Worm (Caenorhabditis elegans) whole organism, L4 larva: ENCODE data around the gene Y52E8A.1.

ENCODE experiments used
- F10B5.3 ChIP-seq: sonication (generic microtip); optimal IDR thresholded peaks from 2 replicates; lab custom pipeline; 2016; ENCODE audit warnings: mild to moderate bottlenecking, missing genetic modification characterization, missing compliant biosample characterization
- F37D6.2 ChIP-seq: sonication (generic microtip); optimal IDR thresholded peaks from 2 replicates; lab custom pipeline; 2016; ENCODE audit warnings: mild to moderate bottlenecking, missing genetic modification characterization, missing compliant biosample characterization
- T20F7.1 ChIP-seq: fragments of 200-800 bp; sonication (Bioruptor generic); optimal IDR thresholded peaks from 2 replicates; lab custom pipeline; 2018; ENCODE audit warnings: mild to moderate bottlenecking, missing genetic modification characterization, missing compliant biosample characterization
- T26A8.4 ChIP-seq: fragments of 200-800 bp; sonication (Bioruptor generic); IDR thresholded peaks from 2 replicates; pipeline ENCODE4 v1.3.6; 2022; ENCODE audit warnings: missing genetic modification characterization, missing compliant biosample characterization
- Y105C5A.15 ChIP-seq: fragments of 200-800 bp; sonication (Bioruptor generic); IDR thresholded peaks from 2 replicates; pipeline ENCODE4 v1.3.6; 2022; ENCODE audit warnings: missing genetic modification characterization, missing compliant biosample characterization
- ZK337.2 ChIP-seq: fragments of 200-800 bp; sonication (Bioruptor generic); IDR thresholded peaks from 2 replicates; pipeline ENCODE4 v1.3.6; 2022; ENCODE audit warnings: missing genetic modification reagents, missing genetic modification characterization, missing compliant biosample characterization
- aha-1 ChIP-seq: fragments of 150-350 bp; peaks from one replicate; lab custom pipeline; 2014; ENCODE audit warnings: missing biosample characterization, missing genetic modification characterization
- arid-1 ChIP-seq: fragments of 200-800 bp; sonication (Bioruptor generic); conservative IDR thresholded peaks from 2 replicates; pipeline ENCODE4 v1.3.6; 2022; ENCODE audit warnings: missing genetic modification reagents, missing genetic modification characterization, missing compliant biosample characterization
- ceh-44 ChIP-seq: fragments of 200-800 bp; sonication (Bioruptor generic); IDR thresholded peaks from 2 replicates; pipeline ENCODE4 v1.3.6; 2022; ENCODE audit warnings: missing genetic modification reagents, missing genetic modification characterization, missing compliant biosample characterization
- ceh-62 ChIP-seq: sonication (generic microtip); optimal IDR thresholded peaks from 2 replicates; lab custom pipeline; 2017; ENCODE audit warnings: missing biosample characterization, missing genetic modification characterization
- ceh-82 ChIP-seq: sonication (generic microtip); optimal IDR thresholded peaks from 2 replicates; lab custom pipeline; 2017; ENCODE audit warnings: missing biosample characterization, missing genetic modification characterization
- cey-2 ChIP-seq: sonication (generic microtip); optimal IDR thresholded peaks from 3 replicates; lab custom pipeline; 2017; ENCODE audit warnings: missing genetic modification characterization, mild to moderate bottlenecking, missing compliant biosample characterization, antibody characterized with exemption, borderline replicate concordance; ENCODE audit not compliant: insufficient read depth
- daf-12 ChIP-seq: fragments of 150-350 bp; optimal IDR thresholded peaks from 2 replicates; lab custom pipeline; 2014; ENCODE audit warnings: missing biosample characterization, missing genetic modification reagents, missing genetic modification characterization
- daf-16 ChIP-seq, 3 experiments: sonication (generic microtip); optimal IDR thresholded peaks; 2 replicates each; lab custom pipeline; 2016 to 2017; ENCODE audit warnings: missing genetic modification characterization in 3 of 3, missing genetic modification reagents in 3 of 3, mild to moderate bottlenecking in 2 of 3, missing compliant biosample characterization in 2 of 3, missing biosample characterization in 1 of 3, moderate library complexity in 1 of 3
- dmd-6 ChIP-seq: fragments of 200-800 bp; sonication (Bioruptor generic); IDR thresholded peaks from 2 replicates; pipeline ENCODE4 v1.3.6; 2022; ENCODE audit warnings: missing genetic modification reagents, missing genetic modification characterization, missing compliant biosample characterization
- dmd-8 ChIP-seq: fragments of 200-800 bp; sonication (Bioruptor generic); IDR thresholded peaks from 2 replicates; pipeline ENCODE4 v1.3.6; 2022; ENCODE audit warnings: missing genetic modification characterization, missing compliant biosample characterization
- egl-27 ChIP-seq: sonication (generic microtip); optimal IDR thresholded peaks from 3 replicates; lab custom pipeline; 2017; ENCODE audit warnings: missing biosample characterization, missing genetic modification reagents, missing genetic modification characterization
- egl-43 ChIP-seq: fragments of 200-800 bp; sonication (Bioruptor generic); IDR thresholded peaks from 2 replicates; pipeline ENCODE4 v1.3.6; 2022; ENCODE audit warnings: missing genetic modification reagents, missing genetic modification characterization, missing compliant biosample characterization
- hmg-1.1 ChIP-seq: fragments of 200-800 bp; sonication (Bioruptor generic); IDR thresholded peaks from 2 replicates; pipeline ENCODE4 v1.3.6; 2022; ENCODE audit warnings: missing genetic modification reagents, missing genetic modification characterization, missing compliant biosample characterization
- lim-7 ChIP-seq: fragments of 200-800 bp; sonication (Bioruptor generic); IDR thresholded peaks from 2 replicates; pipeline ENCODE4 v1.3.6; 2022; ENCODE audit warnings: missing genetic modification characterization, missing compliant biosample characterization
- lin-13 ChIP-seq: fragments of 150-350 bp; optimal IDR thresholded peaks from 2 replicates; lab custom pipeline; 2014; ENCODE audit warnings: missing biosample characterization, missing genetic modification reagents, missing genetic modification characterization
- lin-15B ChIP-seq: fragments of 150-350 bp; sonication (generic microtip); optimal IDR thresholded peaks from 3 replicates; lab custom pipeline; 2014; ENCODE audit warnings: missing biosample characterization, missing genetic modification characterization
- lin-39 ChIP-seq: fragments of 150-350 bp; optimal IDR thresholded peaks from 2 replicates; lab custom pipeline; 2014; ENCODE audit warnings: missing biosample characterization, missing genetic modification reagents, missing genetic modification characterization
- lsy-2 ChIP-seq, 2 experiments: fragments of 150-350 bp in 1 of 2; sonication (generic microtip) in 1 of 2; optimal IDR thresholded peaks; 2 replicates each; lab custom pipeline; 2014 to 2017; ENCODE audit warnings: missing biosample characterization in 2 of 2, missing genetic modification characterization in 2 of 2
- madf-5 ChIP-seq, 2 experiments: fragments of 200-800 bp; sonication (Bioruptor generic); IDR thresholded peaks; 2 replicates each; pipeline ENCODE4 v1.3.6; 2022; ENCODE audit warnings: missing compliant biosample characterization in 2 of 2, missing genetic modification characterization in 2 of 2
- madf-9 ChIP-seq: fragments of 200-800 bp; sonication (Bioruptor generic); conservative IDR thresholded peaks from 2 replicates; pipeline ENCODE4 v1.3.6; 2022; ENCODE audit warnings: missing genetic modification reagents, missing genetic modification characterization, missing compliant biosample characterization
- mes-2 ChIP-seq: sonication (generic microtip); optimal IDR thresholded peaks from 2 replicates; lab custom pipeline; 2016; ENCODE audit warnings: missing genotype, mild to moderate bottlenecking, missing genetic modification characterization, missing compliant biosample characterization; ENCODE audit not compliant: poor library complexity, severe bottlenecking
- nhr-10 ChIP-seq: fragments of 150-350 bp; optimal IDR thresholded peaks from 2 replicates; lab custom pipeline; 2014; ENCODE audit warnings: missing biosample characterization, missing genetic modification characterization
- nhr-11 ChIP-seq: fragments of 150-350 bp; optimal IDR thresholded peaks from 2 replicates; lab custom pipeline; 2014; ENCODE audit warnings: missing biosample characterization, missing genetic modification characterization
- nhr-25 ChIP-seq: sonication (generic microtip); optimal IDR thresholded peaks from 2 replicates; lab custom pipeline; 2017; ENCODE audit warnings: missing genetic modification characterization, mild to moderate bottlenecking, missing compliant biosample characterization, antibody characterized with exemption, moderate library complexity, borderline replicate concordance; ENCODE audit not compliant: insufficient read depth
- nhr-28 ChIP-seq: fragments of 150-350 bp; optimal IDR thresholded peaks from 2 replicates; lab custom pipeline; 2014; ENCODE audit warnings: missing biosample characterization, missing genetic modification characterization
- nhr-41 ChIP-seq: fragments of 200-800 bp; sonication (Bioruptor generic); IDR thresholded peaks from 2 replicates; pipeline ENCODE4 v1.3.6; 2022; ENCODE audit warnings: missing genetic modification reagents, missing genetic modification characterization, missing compliant biosample characterization
- nhr-42 ChIP-seq: fragments of 200-800 bp; sonication (Bioruptor generic); IDR thresholded peaks from 2 replicates; pipeline ENCODE4 v1.3.6; 2022; ENCODE audit warnings: missing genetic modification characterization, missing compliant biosample characterization
- nhr-48 ChIP-seq: sonication (generic microtip); optimal IDR thresholded peaks from 2 replicates; lab custom pipeline; 2016; ENCODE audit warnings: mild to moderate bottlenecking, missing genetic modification characterization, missing compliant biosample characterization
- nhr-6 ChIP-seq: fragments of 150-350 bp; optimal IDR thresholded peaks from 2 replicates; lab custom pipeline; 2014; ENCODE audit warnings: missing biosample characterization, missing genetic modification characterization
- pha-4 ChIP-seq, 2 experiments: fragments of 150-350 bp in 1 of 2; fragments of 200-800 bp in 1 of 2; sonication (Bioruptor generic) in 1 of 2; IDR thresholded peaks in 1 of 2; optimal IDR thresholded peaks in 1 of 2; 2 replicates each; pipeline versions ENCODE4 v1.3.6 to Lab custom; 2014 to 2022; ENCODE audit warnings: missing genetic modification characterization in 2 of 2, missing genetic modification reagents in 2 of 2, missing biosample characterization in 1 of 2, missing compliant biosample characterization in 1 of 2
- php-3 ChIP-seq: fragments of 200-800 bp; sonication (Bioruptor generic); IDR thresholded peaks from 2 replicates; pipeline ENCODE4 v1.3.6; 2022; ENCODE audit warnings: missing genetic modification reagents, missing genetic modification characterization, missing compliant biosample characterization
- pqm-1 ChIP-seq: sonication (generic microtip); optimal IDR thresholded peaks from 2 replicates; lab custom pipeline; 2017; ENCODE audit warnings: missing biosample characterization, missing genetic modification characterization
- rbr-2 ChIP-seq: sonication (generic microtip); optimal IDR thresholded peaks from 2 replicates; lab custom pipeline; 2016; ENCODE audit warnings: missing genotype, missing genetic modification characterization, missing compliant biosample characterization
- sdz-12 ChIP-seq: fragments of 200-800 bp; sonication (Bioruptor generic); optimal IDR thresholded peaks from 2 replicates; lab custom pipeline; 2018; ENCODE audit warnings: mild to moderate bottlenecking, missing genetic modification characterization, missing compliant biosample characterization
- set-16 ChIP-seq: fragments of 200-800 bp; sonication (Bioruptor generic); IDR thresholded peaks from 2 replicates; pipeline ENCODE4 v1.3.6; 2022; ENCODE audit warnings: missing genetic modification reagents, missing genetic modification characterization, missing compliant biosample characterization
- skn-1 ChIP-seq: fragments of 150-350 bp; optimal IDR thresholded peaks from 2 replicates; lab custom pipeline; 2014; ENCODE audit warnings: missing biosample characterization, missing genetic modification characterization
- unc-130 ChIP-seq: sonication (generic microtip); optimal IDR thresholded peaks from 2 replicates; lab custom pipeline; 2016; ENCODE audit warnings: missing genetic modification reagents, missing genetic modification characterization, missing compliant biosample characterization
- unc-62 ChIP-seq, 3 experiments: fragments of 150-350 bp in 1 of 3; sonication (generic microtip); optimal IDR thresholded peaks in 2 of 3; peaks in 1 of 3; 1 replicate in 1 of 3; 2 replicates in 2 of 3; lab custom pipeline; 2014 to 2017; ENCODE audit warnings: missing biosample characterization in 3 of 3, missing genetic modification characterization in 3 of 3, missing genetic modification reagents in 3 of 3, missing genotype in 1 of 3
- vab-7 ChIP-seq: fragments of 200-800 bp; sonication (Bioruptor generic); IDR thresholded peaks from 2 replicates; pipeline ENCODE4 v1.3.6; 2022; ENCODE audit warnings: missing genetic modification reagents, missing genetic modification characterization, missing compliant biosample characterization
- zag-1 ChIP-seq: fragments of 150-350 bp; optimal IDR thresholded peaks from 2 replicates; lab custom pipeline; 2014; ENCODE audit warnings: missing biosample characterization, missing genetic modification characterization
- zip-11 ChIP-seq: fragments of 200-800 bp; sonication (Bioruptor generic); IDR thresholded peaks from 2 replicates; pipeline ENCODE4 v1.3.6; 2022; ENCODE audit warnings: missing genetic modification characterization, missing compliant biosample characterization
- zip-2 ChIP-seq: fragments of 150-350 bp; optimal IDR thresholded peaks from 2 replicates; lab custom pipeline; 2014; ENCODE audit warnings: missing biosample characterization, missing genetic modification characterization

Gene Y52E8A.1

ce11 chrII:4297259-4297658 lies 24.6 kb upstream of the Y52E8A.1 start:
- TF ChIP-seq pqm-1 (tag; lab: Kevin White, UChicago) (peak; percentile 16), hmg-1.1 (no peak), aha-1 (tag; lab: Kevin White, UChicago) (peak; percentile 57), rbr-2 (no peak), zip-2 (tag; lab: Kevin White, UChicago) (no peak), nhr-25 (no peak), ceh-82 (no peak), cey-2 (tag; lab: Kevin White, UChicago) (no peak), Y105C5A.15 (GFP tag; lab: Robert Waterston, UW) (no peak), sdz-12 (GFP tag; lab: Kevin White, UChicago) (no peak)

DNA sequence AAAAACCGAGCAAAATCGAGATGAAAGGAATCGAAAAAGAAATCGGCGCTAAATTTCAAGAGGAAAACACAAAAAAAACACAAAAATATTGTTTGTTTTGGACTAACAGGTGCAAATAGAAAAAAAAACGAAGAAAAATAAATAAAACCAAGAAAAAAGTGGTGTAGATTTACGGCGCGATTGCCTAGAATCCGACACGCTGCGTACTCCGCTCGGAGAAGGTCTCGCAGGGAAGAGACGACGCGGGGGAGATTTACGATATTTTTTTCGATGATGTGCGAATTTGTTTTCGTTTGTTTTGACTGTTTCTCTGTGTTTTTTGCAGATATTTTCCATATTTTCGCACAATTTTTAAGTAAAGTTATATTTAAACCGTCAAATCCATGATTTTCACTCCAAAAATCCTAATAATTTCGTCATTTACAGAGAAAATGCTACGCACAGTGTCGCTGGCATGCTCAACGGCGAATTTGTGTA lies 22.6 kb upstream of the Y52E8A.1 start, which contains the start of gene sco-1:
Gene sco-1 (plus strand): TSS at position 427 of the 477 bp plus-strand sequence.
- TF ChIP-seq lsy-2 (tag; optimal IDR thresholded peaks at IDR 0.05; lab: Kevin White, UChicago): peak; percentile 80 to 97
- peak; percentile 90 for TF ChIP-seq nhr-11 (tag; lab: Kevin White, UChicago)
- peak; percentile 87 for TF ChIP-seq F37D6.2 (tag; lab: Kevin White, UChicago)
- TF ChIP-seq nhr-42 (GFP tag; lab: Robert Waterston, UW): peak; percentile 91
- TF ChIP-seq F10B5.3 (tag; lab: Kevin White, UChicago): no peak
- peak; percentile 87 for TF ChIP-seq pha-4 (GFP tag; IDR thresholded peaks at IDR 0.05; lab: Robert Waterston, UW)
- TF ChIP-seq pha-4 (tag; optimal IDR thresholded peaks at IDR 0.05; lab: Kevin White, UChicago): peak; percentile 82
- TF ChIP-seq mes-2 (tag; lab: Kevin White, UChicago): peak; percentile 99
- peak; percentile 83 for TF ChIP-seq lin-15B
- peak; percentile 94 for TF ChIP-seq T26A8.4
- TF ChIP-seq egl-27 (tag; lab: Kevin White, UChicago): no peak
- no peak for TF ChIP-seq ceh-62 (tag; lab: Kevin White, UChicago)
- peak; percentile 91 for TF ChIP-seq madf-9 (GFP tag; lab: Robert Waterston, UW)
- peak; percentile 42 for TF ChIP-seq zag-1 (tag; lab: Kevin White, UChicago)
- peak; percentile 91 for TF ChIP-seq nhr-6 (tag; lab: Kevin White, UChicago)
- peak; percentile 93 for TF ChIP-seq lin-13
- 0 out of 2 replicates have a peak, but pooled peaks have one; percentile 34 for TF ChIP-seq lim-7
- no peak for TF ChIP-seq set-16 (GFP tag; lab: Robert Waterston, UW)
- TF ChIP-seq php-3 (GFP tag; lab: Robert Waterston, UW): peak; percentile 88
- TF ChIP-seq nhr-41: no peak
- peak; percentile 68; the same call in 1 of the 2 replicates for TF ChIP-seq arid-1
- TF ChIP-seq T20F7.1 (GFP tag; lab: Kevin White, UChicago): no peak
- TF ChIP-seq daf-16 (GFP tag; optimal IDR thresholded peaks at IDR 0.05; lab: Kevin White, UChicago): peak in 1 of 2 experiments; percentile 94
- TF ChIP-seq daf-16 (tag; optimal IDR thresholded peaks at IDR 0.05; lab: Kevin White, UChicago): peak; percentile 82
- TF ChIP-seq nhr-48 (tag; lab: Kevin White, UChicago): peak; percentile 70
- peak; percentile 86 for TF ChIP-seq egl-43 (GFP tag; lab: Robert Waterston, UW)
- peak; percentile 58; the same call in 1 of the 2 replicates for TF ChIP-seq ceh-44 (GFP tag; lab: Robert Waterston, UW)
- no peak for TF ChIP-seq daf-12 (tag; lab: Kevin White, UChicago)
- TF ChIP-seq lin-39 (tag; lab: Kevin White, UChicago): peak; percentile 30
- TF ChIP-seq madf-5 (GFP tag; IDR thresholded peaks at IDR 0.05; lab: Robert Waterston, UW): 0 out of 4 replicates have a peak, but pooled peaks of 1 of the 2 experiments have one; percentile 4
- TF ChIP-seq nhr-28 (tag; lab: Kevin White, UChicago): peak; percentile 81
- no peak for TF ChIP-seq zip-11 (GFP tag; lab: Robert Waterston, UW)
- no peak for TF ChIP-seq ceh-82
- TF ChIP-seq skn-1: no peak
- TF ChIP-seq vab-7: peak; percentile 79
- TF ChIP-seq unc-130: peak; percentile 92
- no peak for TF ChIP-seq dmd-8 (GFP tag; lab: Robert Waterston, UW)
- TF ChIP-seq unc-62 (GFP tag; optimal IDR thresholded peaks at IDR 0.05 in 1 of 2; lab: Kevin White, UChicago): peak in 1 of 2 experiments; percentile 38
- no peak for TF ChIP-seq unc-62 (tag; optimal IDR thresholded peaks at IDR 0.05; lab: Kevin White, UChicago)
- TF ChIP-seq nhr-10 (tag; lab: Kevin White, UChicago): peak; percentile 16
- peak; percentile 95 for TF ChIP-seq dmd-6 (GFP tag; lab: Robert Waterston, UW)
- peak; percentile 96 for TF ChIP-seq ZK337.2 (GFP tag; lab: Robert Waterston, UW)
